Worm (Caenorhabditis elegans) whole organism, dauer: ENCODE results near the gene fbxa-114.

Experiments
- unc-62 ChIP-seq: sonication (generic microtip); optimal IDR thresholded peaks from 2 replicates; lab custom pipeline; 2017; ENCODE audit warnings: missing biosample characterization, missing genetic modification reagents, missing genetic modification characterization

The fbxa-114 gene

DNA sequence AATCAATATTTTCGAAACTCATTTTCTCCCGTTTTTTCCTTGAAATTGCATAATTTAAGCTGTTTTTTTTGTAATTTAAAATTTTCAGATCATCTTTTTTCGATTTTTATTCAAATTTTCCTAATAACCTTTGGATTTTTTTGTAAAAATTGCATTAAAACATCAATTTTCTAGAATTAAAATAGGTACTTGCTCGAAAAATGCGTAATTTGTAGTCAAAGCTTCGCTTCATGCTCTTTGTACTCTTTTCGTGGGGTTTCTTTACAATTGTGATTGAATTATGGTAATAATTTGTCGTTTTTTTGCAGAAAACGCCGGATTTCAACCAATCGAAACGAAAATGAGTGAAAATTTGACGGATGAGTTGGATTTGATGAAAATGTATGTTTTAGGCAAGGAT is 2.5 kb upstream of the fbxa-114 start, which contains the start of gene fog-2:
TSS of gene fog-2 (plus strand) at position 301 of the 400 bp plus-strand sequence.
- TF ChIP-seq unc-62, result no peak

ce11 chrV:20199658-20200057 is 1.8 kb upstream of the fbxa-114 start:
- TF ChIP-seq unc-62, result no peak

ce11 chrV:20203085-20203484 is 1.7 kb downstream of the fbxa-114 start, which contains the start of gene fbxa-113:
Gene fbxa-113, plus strand, starts transcription at chrV:20203385.
- no peak for TF ChIP-seq unc-62

ce11 chrV:20206086-20206485 is 4.7 kb downstream of the fbxa-114 start, which contains the start of the genes fbxb-59 and srbc-34:
Gene fbxb-59, minus strand, starts transcription at chrV:20206186.
Gene srbc-34, plus strand, starts transcription at chrV:20206318.
- TF ChIP-seq unc-62, result no peak

ce11 chrV:20212584-20212983 is 11.2 kb downstream of the fbxa-114 start, which contains the start of gene Y113G7B.12:
Gene Y113G7B.12, minus strand, starts transcription at chrV:20212684.
- no peak for TF ChIP-seq unc-62

ce11 chrV:20213097-20213496 is 11.7 kb downstream of the fbxa-114 start:
- no peak for TF ChIP-seq unc-62

- no peak for TF ChIP-seq unc-62
Measured at ce11 chrV:20215197-20215596, 13.8 kb downstream of the fbxa-114 start, which contains the start of gene Y113G7B.11. Gene Y113G7B.11, minus strand, starts transcription at chrV:20215297.

DNA sequence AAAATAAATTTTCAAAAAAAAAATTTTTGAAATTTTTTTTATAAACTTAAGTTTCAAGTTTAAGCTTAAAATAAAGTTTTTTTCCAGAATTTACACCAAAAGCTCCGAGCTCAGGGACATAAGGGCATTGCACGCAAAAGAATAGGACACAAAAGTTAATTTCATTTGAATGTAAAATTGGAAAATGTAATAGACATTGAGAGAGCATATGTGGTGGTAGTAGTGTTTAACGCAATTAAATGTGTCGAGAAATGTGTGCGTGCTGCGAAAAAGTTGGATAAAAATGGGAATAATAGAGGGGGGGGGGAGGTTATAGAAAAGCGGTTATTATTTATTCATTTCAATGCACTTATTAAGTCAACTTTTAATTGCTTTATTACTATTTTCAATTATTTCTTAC is 19.2 kb downstream of the fbxa-114 start:
- TF ChIP-seq unc-62, result no peak

DNA sequence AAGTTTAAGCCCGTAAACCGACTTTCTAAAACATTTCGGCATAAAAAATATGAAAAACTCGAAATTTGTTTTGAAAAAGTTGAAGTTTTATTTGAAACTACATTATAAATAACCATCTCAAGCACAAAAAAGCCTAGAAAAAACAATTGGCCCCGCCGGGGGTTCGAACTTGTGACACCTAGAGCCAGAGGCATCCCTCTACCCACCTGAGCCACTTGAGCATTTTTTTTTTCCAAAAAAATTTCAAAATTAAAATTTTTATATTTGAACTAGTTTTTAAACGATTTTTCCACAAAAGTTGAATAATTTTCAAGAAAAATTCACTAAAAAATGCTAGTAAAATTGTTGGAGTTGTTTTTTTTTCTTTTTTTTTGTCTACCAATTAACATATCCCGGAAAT is 22.3 kb downstream of the fbxa-114 start:
- TF ChIP-seq unc-62, result no peak

DNA sequence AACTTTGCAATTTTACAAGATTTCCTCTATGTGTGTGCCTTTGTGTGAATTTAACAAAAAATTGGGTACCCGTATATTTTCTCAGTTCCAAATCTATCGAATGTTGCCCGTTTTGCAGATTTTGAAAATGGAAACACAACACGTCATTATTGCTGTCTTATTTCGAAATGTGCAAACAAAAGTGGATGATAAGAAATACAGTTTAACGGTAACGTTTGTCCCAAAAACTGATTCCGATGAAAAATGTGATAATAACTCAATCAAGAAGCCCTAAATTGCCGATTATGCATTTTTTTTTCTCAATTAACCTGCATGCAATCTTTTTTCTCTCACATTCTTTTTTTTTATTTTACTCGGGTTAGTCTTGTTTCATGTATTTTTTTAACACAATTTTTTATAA is 23.9 kb downstream of the fbxa-114 start:
- TF ChIP-seq unc-62, result no peak

- no peak for TF ChIP-seq unc-62
Measured at ce11 chrV:20233743-20234142, 32.3 kb downstream of the fbxa-114 start, which contains the start of gene Y113G7B.15. Gene Y113G7B.15, minus strand, starts transcription at chrV:20233843.

- TF ChIP-seq unc-62, result no peak
Measured at ce11 chrV:20234439-20234838, 33.0 kb downstream of the fbxa-114 start.

DNA sequence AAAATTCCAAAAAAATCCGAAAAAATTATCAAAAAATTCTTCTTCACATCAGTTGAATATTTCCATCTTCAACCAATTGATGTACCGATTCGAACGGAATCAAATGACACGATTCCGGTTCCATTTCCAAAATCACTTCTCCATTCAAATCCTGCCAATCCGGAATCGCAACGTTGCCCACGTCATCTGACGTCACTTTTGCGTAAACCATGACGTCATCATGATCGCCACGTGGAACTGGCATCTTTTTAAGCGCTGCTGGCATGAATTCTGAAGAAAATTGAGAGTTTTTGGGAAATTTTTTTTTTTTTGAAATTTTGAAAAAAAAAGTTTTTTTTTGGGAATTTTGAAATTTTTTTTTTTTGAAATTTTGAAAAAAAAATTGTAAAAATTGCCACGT is 33.8 kb downstream of the fbxa-114 start:
- TF ChIP-seq unc-62, result no peak

ce11 chrV:20237429-20237828 is 36.0 kb downstream of the fbxa-114 start, which contains the start of gene sld-5:
Gene sld-5, minus strand, starts transcription at chrV:20237745.
- TF ChIP-seq unc-62, result no peak

DNA sequence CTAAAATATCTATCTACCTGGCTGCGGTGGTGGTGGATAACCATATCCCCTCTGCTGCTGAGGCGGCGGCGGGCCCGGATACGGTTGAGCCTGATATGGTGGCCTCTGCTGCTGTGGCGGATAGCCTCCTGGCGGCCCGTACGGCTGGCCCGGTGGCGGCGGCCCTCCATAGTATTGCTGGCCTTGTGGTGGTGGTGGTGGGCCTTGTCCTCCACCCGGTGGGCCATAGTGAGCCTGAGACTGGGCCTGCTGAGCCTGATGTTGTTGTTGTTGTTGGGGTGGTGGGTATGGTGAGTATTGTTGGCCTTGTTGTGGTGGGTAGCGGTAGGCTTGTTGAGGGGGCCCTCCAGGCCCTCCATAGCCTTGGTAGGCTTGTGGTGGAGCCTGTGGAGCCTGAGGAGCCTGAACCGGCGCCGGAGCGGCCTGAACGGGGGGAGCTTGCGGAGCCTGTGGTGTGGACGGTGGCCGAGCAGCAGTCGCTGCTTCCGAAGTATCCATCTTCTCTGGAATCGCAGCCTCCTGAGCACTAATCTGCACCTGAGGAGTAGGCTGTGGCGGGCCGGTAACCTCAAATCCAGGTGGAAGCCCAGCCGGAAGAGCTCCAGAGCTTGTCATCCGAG is 39.9 kb downstream of the fbxa-114 start:
- no peak for TF ChIP-seq unc-62

- TF ChIP-seq unc-62, result no peak
Measured at ce11 chrV:20249438-20250120, 48.2 kb downstream of the fbxa-114 start, which contains the start of gene swsn-1. Gene swsn-1, minus strand, starts transcription at chrV:20249488.
